Worm (Caenorhabditis elegans) whole organism, mixed stage, embryonic: ENCODE data around the gene Y43F8B.23.

Experiments
- ces-1 ChIP-seq: fragments of 150-350 bp; optimal IDR thresholded peaks from 2 replicates; lab custom pipeline; 2014; ENCODE audit warnings: missing biosample characterization, missing genetic modification reagents, missing genetic modification characterization
- lsy-2 ChIP-seq: fragments of 150-350 bp; optimal IDR thresholded peaks from 2 replicates; lab custom pipeline; 2014; ENCODE audit warnings: missing biosample characterization, missing genetic modification characterization
- unc-39 ChIP-seq: fragments of 150-350 bp; optimal IDR thresholded peaks from 2 replicates; lab custom pipeline; 2014; ENCODE audit warnings: missing biosample characterization, missing genetic modification characterization
- zip-8 ChIP-seq: fragments of 150-350 bp; optimal IDR thresholded peaks from 2 replicates; lab custom pipeline; 2014; ENCODE audit warnings: missing biosample characterization, missing genetic modification characterization

- TF ChIP-seq lsy-2 (tag; lab: Kevin White, UChicago) (no peak), unc-39 (no peak), zip-8 (no peak), ces-1 (GFP tag; lab: Kevin White, UChicago) (no peak)
Measured at ce11 chrV:19429605-19430004, 37.8 kb downstream of the Y43F8B.23 start.
